Fruit fly (Drosophila melanogaster) whole organism, embryonic: ENCODE measurements around the gene CG34384.
A peak's percentile ranks its signal among the peaks of the same experiment; 100 is the strongest.

Experiments used
- Ada2b ChIP-seq: fragments of 200-800 bp; sonication (Bioruptor generic); IDR thresholded peaks from 2 replicates; pipeline ENCODE4 v1.3.6; 2022; ENCODE audit warnings: missing biosample characterization, missing genetic modification characterization
- Adf1 ChIP-seq: fragments of 200-800 bp; sonication (Bioruptor generic); IDR thresholded peaks from 2 replicates; pipeline ENCODE4 v1.3.6; 2022; ENCODE audit warnings: missing biosample characterization, missing genetic modification characterization
- Bteb2 ChIP-seq: fragments of 200-800 bp; sonication (Bioruptor generic); optimal IDR thresholded peaks from 2 replicates; lab custom pipeline; 2016; ENCODE audit warnings: missing biosample characterization, missing genetic modification characterization
- CG10209 ChIP-seq: fragments of 200-800 bp; sonication (Bioruptor generic); optimal IDR thresholded peaks from 3 replicates; lab custom pipeline; 2017; ENCODE audit warnings: missing biosample characterization, mild to moderate bottlenecking, missing genetic modification characterization, missing genetic modification reagents
- CG11723 ChIP-seq: fragments of 200-800 bp; sonication (Bioruptor generic); optimal IDR thresholded peaks from 2 replicates; lab custom pipeline; 2017; ENCODE audit warnings: missing biosample characterization, mild to moderate bottlenecking, missing genetic modification characterization
- CG13296 ChIP-seq: fragments of 200-800 bp; sonication (Bioruptor generic); optimal IDR thresholded peaks from 3 replicates; lab custom pipeline; 2018; ENCODE audit warnings: missing biosample characterization, mild to moderate bottlenecking, missing genetic modification characterization
- CG14441 ChIP-seq: fragments of 200-800 bp; sonication (Bioruptor generic); IDR thresholded peaks from 2 replicates; pipeline ENCODE4 v1.3.6; 2022; ENCODE audit warnings: missing biosample characterization, missing genetic modification characterization
- CG18476 ChIP-seq: fragments of 200-800 bp; sonication (Bioruptor generic); optimal IDR thresholded peaks from 2 replicates; lab custom pipeline; 2016; ENCODE audit warnings: missing biosample characterization, mild to moderate bottlenecking, missing genetic modification characterization
- CG3065 ChIP-seq: fragments of 200-800 bp; sonication (Bioruptor generic); optimal IDR thresholded peaks from 2 replicates; lab custom pipeline; 2016; ENCODE audit warnings: missing biosample characterization, missing genetic modification characterization
- CG31441 ChIP-seq: fragments of 200-800 bp; sonication (Bioruptor generic); IDR thresholded peaks from 2 replicates; pipeline ENCODE4 v1.3.6; 2022; ENCODE audit warnings: missing biosample characterization, missing genetic modification characterization
- CG32767 ChIP-seq: fragments of 200-800 bp; sonication (Bioruptor generic); IDR thresholded peaks from 2 replicates; pipeline ENCODE4 v1.3.6; 2022; ENCODE audit warnings: missing biosample characterization, missing genetic modification characterization
- CG4360 ChIP-seq: fragments of 200-800 bp; sonication (Bioruptor generic); IDR thresholded peaks from 2 replicates; pipeline ENCODE4 v1.3.6; 2022; ENCODE audit warnings: missing biosample characterization, missing genetic modification characterization
- CG6683 ChIP-seq: fragments of 200-800 bp; sonication (Bioruptor generic); optimal IDR thresholded peaks from 2 replicates; lab custom pipeline; 2017; ENCODE audit warnings: missing biosample characterization, mild to moderate bottlenecking, missing genetic modification characterization, missing genetic modification reagents
- CG6765 ChIP-seq: fragments of 200-800 bp; sonication (Bioruptor generic); optimal IDR thresholded peaks from 3 replicates; lab custom pipeline; 2017; ENCODE audit warnings: missing biosample characterization, mild to moderate bottlenecking, missing genetic modification characterization
- CG6854 ChIP-seq: fragments of 200-800 bp; sonication (Bioruptor generic); optimal IDR thresholded peaks from 3 replicates; lab custom pipeline; 2017; ENCODE audit warnings: missing biosample characterization, mild to moderate bottlenecking, missing genetic modification characterization
- CG7963 ChIP-seq: fragments of 200-800 bp; sonication (Bioruptor generic); IDR thresholded peaks from 3 replicates; pipeline ENCODE4 v1.3.6; 2022; ENCODE audit warnings: missing biosample characterization, missing genetic modification characterization; ENCODE audit not compliant: partially characterized antibody
- CHES-1-like ChIP-seq: fragments of 200-800 bp; sonication (Bioruptor generic); optimal IDR thresholded peaks from 2 replicates; lab custom pipeline; 2016; ENCODE audit warnings: missing biosample characterization, missing genetic modification characterization
- CTCF ChIP-seq: fragments of 200-800 bp; sonication (Bioruptor generic); optimal IDR thresholded peaks from 2 replicates; lab custom pipeline; 2017; ENCODE audit warnings: missing biosample characterization, mild to moderate bottlenecking, missing genetic modification characterization, moderate library complexity
- Deaf1 ChIP-seq: fragments of 200-800 bp; optimal IDR thresholded peaks from 3 replicates; lab custom pipeline; 2019; ENCODE audit warnings: missing biosample characterization, mild to moderate bottlenecking, missing genetic modification characterization, moderate library complexity
- Drgx ChIP-seq: fragments of 200-800 bp; sonication (Bioruptor generic); IDR thresholded peaks from 2 replicates; pipeline ENCODE4 v1.3.6; 2022; ENCODE audit warnings: missing biosample characterization, missing genetic modification characterization
- Eip74EF ChIP-seq, 2 experiments: fragments of 200-800 bp in 1 of 2; fragments of >200 bp in 1 of 2; sonication (Bioruptor generic) in 1 of 2; optimal IDR thresholded peaks; 2 replicates each; lab custom pipeline; 2017 to 2019; ENCODE audit warnings: missing biosample characterization in 2 of 2, missing genetic modification characterization in 2 of 2, mild to moderate bottlenecking in 1 of 2, moderate library complexity in 1 of 2
- Nf-YA ChIP-seq: fragments of 200-800 bp; sonication (Bioruptor generic); IDR thresholded peaks from 2 replicates; pipeline ENCODE4 v1.3.6; 2022; ENCODE audit warnings: missing biosample characterization, missing genetic modification characterization
- Nf-YC ChIP-seq: fragments of 200-800 bp; optimal IDR thresholded peaks from 3 replicates; lab custom pipeline; 2019; ENCODE audit warnings: missing biosample characterization, mild to moderate bottlenecking, missing genetic modification characterization, moderate library complexity
- Pdp1 ChIP-seq, 2 experiments: fragments of 200-800 bp; sonication (Bioruptor generic); optimal IDR thresholded peaks; 3 replicates each; lab custom pipeline; 2016; ENCODE audit warnings: missing biosample characterization in 2 of 2, missing genetic modification characterization in 2 of 2, mild to moderate bottlenecking in 1 of 2, moderate library complexity in 1 of 2
- Ssrp ChIP-seq: fragments of 200-800 bp; sonication (Bioruptor generic); optimal IDR thresholded peaks from 2 replicates; lab custom pipeline; 2018; ENCODE audit warnings: missing biosample characterization, mild to moderate bottlenecking, missing genetic modification characterization, moderate library complexity
- abd-A ChIP-seq: fragments of 200-800 bp; sonication (Bioruptor generic); optimal IDR thresholded peaks from 3 replicates; lab custom pipeline; 2019; ENCODE audit warnings: missing biosample characterization, mild to moderate bottlenecking, missing genetic modification characterization, moderate library complexity
- bcd ChIP-seq: fragments of 200-800 bp; sonication (Bioruptor generic); optimal IDR thresholded peaks from 2 replicates; lab custom pipeline; 2017; ENCODE audit warnings: missing biosample characterization, mild to moderate bottlenecking, missing genetic modification characterization
- chinmo ChIP-seq: fragments of 200-800 bp; sonication (Bioruptor generic); IDR thresholded peaks from 4 replicates; pipeline ENCODE4 v1.3.6; 2022; ENCODE audit warnings: missing biosample characterization, missing genetic modification characterization; ENCODE audit not compliant: partially characterized antibody
- danr ChIP-seq: fragments of 200-800 bp; sonication (Bioruptor generic); IDR thresholded peaks from 2 replicates; pipeline ENCODE4 v1.3.6; 2022; ENCODE audit warnings: missing biosample characterization, missing genetic modification characterization
- dimm ChIP-seq: fragments of 200-800 bp; sonication (Bioruptor generic); IDR thresholded peaks from 2 replicates; pipeline ENCODE4 v1.3.6; 2022; ENCODE audit warnings: missing biosample characterization, missing genetic modification characterization
- eve ChIP-seq, 2 experiments: fragments of >200 bp; optimal IDR thresholded peaks; 2 replicates each; lab custom pipeline; 2017; ENCODE audit warnings: missing biosample characterization in 2 of 2, missing genetic modification characterization in 2 of 2
- fd102C ChIP-seq: fragments of 200-800 bp; sonication (Bioruptor generic); optimal IDR thresholded peaks from 2 replicates; lab custom pipeline; 2018; ENCODE audit warnings: missing biosample characterization, mild to moderate bottlenecking, missing genetic modification characterization, moderate library complexity
- ham ChIP-seq: fragments of 200-800 bp; sonication (Bioruptor generic); IDR thresholded peaks from 2 replicates; pipeline ENCODE4 v1.3.6; 2022; ENCODE audit warnings: missing biosample characterization, missing genetic modification characterization
- hb ChIP-seq: fragments of 200-800 bp; sonication (Bioruptor generic); IDR thresholded peaks from 3 replicates; pipeline ENCODE4 v1.3.6; 2022; ENCODE audit warnings: missing biosample characterization, missing genetic modification characterization; ENCODE audit not compliant: partially characterized antibody
- klu ChIP-seq: fragments of 200-800 bp; sonication (Bioruptor generic); IDR thresholded peaks from 2 replicates; pipeline ENCODE4 v1.3.6; 2022; ENCODE audit warnings: missing biosample characterization, missing genetic modification characterization
- knrl ChIP-seq: fragments of 200-800 bp; sonication (Bioruptor generic); IDR thresholded peaks from 3 replicates; pipeline ENCODE4 v1.3.6; 2022; ENCODE audit warnings: missing biosample characterization, missing genetic modification characterization; ENCODE audit not compliant: partially characterized antibody
- maf-S ChIP-seq: fragments of 200-800 bp; sonication (Bioruptor generic); optimal IDR thresholded peaks from 2 replicates; lab custom pipeline; 2016; ENCODE audit warnings: missing biosample characterization, missing genetic modification characterization
- pan ChIP-seq, 4 experiments: fragments of >200 bp in 3 of 4; fragments of 200-800 bp in 1 of 4; sonication (Bioruptor generic) in 1 of 4; optimal IDR thresholded peaks in 3 of 4; IDR thresholded peaks in 1 of 4; 2 replicates each; pipeline versions ENCODE4 v1.3.6 to Lab custom; 2017 to 2022; ENCODE audit warnings: missing biosample characterization in 2 of 4, missing genetic modification characterization in 2 of 4, mixed read lengths in 1 of 4
- pho ChIP-seq: fragments of 200-800 bp; sonication (Bioruptor generic); optimal IDR thresholded peaks from 2 replicates; lab custom pipeline; 2016; ENCODE audit warnings: missing biosample characterization, missing genetic modification characterization
- phol ChIP-seq: fragments of 200-800 bp; sonication (Bioruptor generic); optimal IDR thresholded peaks from 3 replicates; lab custom pipeline; 2018; ENCODE audit warnings: missing biosample characterization, mild to moderate bottlenecking, missing genetic modification characterization, moderate library complexity
- schlank ChIP-seq: fragments of 200-800 bp; sonication (Bioruptor generic); optimal IDR thresholded peaks from 2 replicates; lab custom pipeline; 2018; ENCODE audit warnings: missing biosample characterization, mild to moderate bottlenecking, missing genetic modification characterization
- so ChIP-seq: fragments of 200-800 bp; sonication (Bioruptor generic); IDR thresholded peaks from 3 replicates; pipeline ENCODE4 v1.3.6; 2022; ENCODE audit warnings: missing biosample characterization, missing genetic modification characterization
- tgo ChIP-seq: fragments of 200-800 bp; sonication (Bioruptor generic); IDR thresholded peaks from 3 replicates; pipeline ENCODE4 v1.3.6; 2022; ENCODE audit warnings: missing biosample characterization, missing genetic modification characterization
- tx ChIP-seq: fragments of 200-800 bp; sonication (Bioruptor generic); optimal IDR thresholded peaks from 2 replicates; lab custom pipeline; 2016; ENCODE audit warnings: missing biosample characterization, missing genetic modification characterization
- usp ChIP-seq: fragments of >200 bp; optimal IDR thresholded peaks from 2 replicates; lab custom pipeline; 2017; ENCODE audit warnings: missing biosample characterization, missing genetic modification characterization
- vvl ChIP-seq: fragments of 200-800 bp; sonication (Bioruptor generic); IDR thresholded peaks from 2 replicates; pipeline ENCODE4 v1.3.6; 2022; ENCODE audit warnings: missing biosample characterization, missing genetic modification characterization
- z ChIP-seq: fragments of 200-800 bp; sonication (Bioruptor generic); IDR thresholded peaks from 3 replicates; pipeline ENCODE4 v1.3.6; 2022; ENCODE audit warnings: missing biosample characterization, missing genetic modification characterization

The CG34384 gene

DNA sequence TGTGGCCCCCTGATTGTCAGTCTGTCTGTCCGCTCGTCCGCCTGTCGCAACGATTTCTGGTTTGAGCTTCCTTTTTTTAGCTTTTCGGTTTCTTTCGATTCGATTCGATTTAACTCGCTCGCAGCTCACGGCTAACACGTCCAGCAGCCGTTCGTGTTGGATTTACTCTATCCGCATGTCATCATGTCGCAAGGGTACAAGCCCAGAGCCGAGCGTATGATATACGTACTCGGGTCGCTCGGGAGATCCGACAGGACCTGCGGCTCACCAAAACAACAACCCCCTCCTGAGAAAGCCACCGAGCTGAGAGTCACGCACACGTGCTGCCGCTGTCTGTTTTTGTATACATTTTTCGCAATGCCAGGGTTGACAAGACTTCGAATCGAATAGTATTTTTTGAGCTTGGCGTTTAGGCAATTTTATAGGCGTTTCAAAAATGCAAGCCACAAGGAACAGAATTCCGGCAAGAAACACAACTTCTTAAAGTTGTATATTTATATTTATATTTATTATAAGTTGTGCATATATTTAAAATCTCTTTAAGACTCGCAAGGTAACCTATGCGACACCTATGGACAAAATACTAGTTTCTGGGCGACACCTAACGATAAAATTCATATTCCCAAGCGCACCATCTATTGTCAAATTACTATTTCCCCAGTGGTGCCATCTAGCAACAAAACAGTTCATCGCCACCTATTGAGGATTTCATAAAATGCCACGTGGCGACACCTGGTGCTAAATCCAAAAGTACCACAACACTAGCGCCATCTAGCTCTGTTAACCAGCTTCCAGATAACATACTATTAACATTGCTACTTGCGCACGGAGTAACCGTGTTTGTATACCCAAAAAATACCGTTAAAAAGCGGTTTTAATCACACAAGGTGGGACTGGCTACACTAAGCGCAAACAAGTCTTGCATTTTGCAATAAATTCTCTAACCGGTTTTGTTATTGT, 4.2 kb upstream of the CG34384 start, which contains the start of the genes CG2993 and sgll (continued):
- TF ChIP-seq CG10209, result peak; percentile 91
- TF ChIP-seq abd-A (tag; lab: Kevin White, UChicago), result no peak
- TF ChIP-seq tx, result peak; percentile 80
- TF ChIP-seq maf-S, result peak; percentile 88
- peak; percentile 95 for TF ChIP-seq vvl (GFP tag; lab: Robert Waterston, UW)
- TF ChIP-seq CG3065 (GFP tag; lab: Kevin White, UChicago), result peak; percentile 83
- peak; percentile 71 for TF ChIP-seq danr (GFP tag; lab: Robert Waterston, UW)
- TF ChIP-seq knrl (GFP tag; lab: Robert Waterston, UW), result peak; percentile 46; the same call in 1 of the 3 replicates
- TF ChIP-seq CG13296 (GFP tag; lab: Kevin White, UChicago), result no peak
- TF ChIP-seq CG6683 (GFP tag; lab: Kevin White, UChicago), result no peak
- peak; percentile 38 for TF ChIP-seq CG6854 (GFP tag; lab: Kevin White, UChicago)
- TF ChIP-seq CHES-1-like (GFP tag; lab: Kevin White, UChicago), result peak; percentile 85
- TF ChIP-seq Pdp1 (GFP tag; optimal IDR thresholded peaks at IDR 0.05; lab: Kevin White, UChicago), result peak; percentile 92
- TF ChIP-seq CG7963 (GFP tag; lab: Robert Waterston, UW), result no peak
- peak; percentile 44 for TF ChIP-seq CG11723 (GFP tag; lab: Kevin White, UChicago)
- TF ChIP-seq chinmo (GFP tag; lab: Robert Waterston, UW), result peak; percentile 87; the same call in 2 of the 4 replicates
- peak; percentile 62 for TF ChIP-seq dimm (GFP tag; lab: Robert Waterston, UW)
- peak; percentile 75 for TF ChIP-seq Ada2b (GFP tag; lab: Robert Waterston, UW)
- peak; percentile 60; the same call in 1 of the 2 replicates for TF ChIP-seq ham (GFP tag; lab: Robert Waterston, UW)
- TF ChIP-seq z (GFP tag; lab: Robert Waterston, UW), result peak; percentile 55; the same call in 2 of the 3 replicates
- peak; percentile 76 for TF ChIP-seq Nf-YC
- peak; percentile 46 for TF ChIP-seq schlank (tag; lab: Kevin White, UChicago)
- peak; percentile 100 for TF ChIP-seq CTCF (GFP tag; lab: Kevin White, UChicago)
- peak; percentile 92 for TF ChIP-seq tgo
- peak; percentile 82 for TF ChIP-seq klu (GFP tag; lab: Robert Waterston, UW)
- TF ChIP-seq Drgx (GFP tag; lab: Robert Waterston, UW), result peak; percentile 28; the same call in 1 of the 2 replicates
- peak; percentile 78 for TF ChIP-seq pho
- TF ChIP-seq CG32767 (GFP tag; lab: Robert Waterston, UW), result no peak; the same call in 1 of the 2 replicates
- no peak for TF ChIP-seq eve (GFP tag; optimal IDR thresholded peaks at IDR 0.05; lab: Kevin White, UChicago)
- no peak for TF ChIP-seq pan (optimal IDR thresholded peaks at IDR 0.05; lab: Kevin White, UChicago)
- TF ChIP-seq pan (GFP tag; optimal IDR thresholded peaks at IDR 0.05 in 1 of 2, IDR thresholded peaks at IDR 0.05 in 1 of 2), result peak in 1 of 2 experiments; percentile 91
- peak; percentile 57; the same call in 2 of the 3 replicates for TF ChIP-seq so (GFP tag; lab: Robert Waterston, UW)
- TF ChIP-seq CG6765 (GFP tag; lab: Kevin White, UChicago), result peak; percentile 30
- TF ChIP-seq CG18476 (GFP tag; lab: Kevin White, UChicago), result peak; percentile 40
- peak; percentile 76 for TF ChIP-seq Ssrp
- peak; percentile 96 for TF ChIP-seq Deaf1 (tag; lab: Kevin White, UChicago)
- TF ChIP-seq hb (GFP tag; lab: Robert Waterston, UW), result no peak
- TF ChIP-seq CG14441, result peak; percentile 93
- TF ChIP-seq Adf1 (GFP tag; lab: Robert Waterston, UW), result peak; percentile 23; the same call in 1 of the 2 replicates
- TF ChIP-seq CG31441 (GFP tag; lab: Robert Waterston, UW), result peak; percentile 76
- TF ChIP-seq phol, result peak; percentile 84
- TF ChIP-seq Eip74EF (GFP tag; optimal IDR thresholded peaks at IDR 0.05; lab: Kevin White, UChicago), result no peak
- TF ChIP-seq bcd (GFP tag; lab: Kevin White, UChicago), result peak; percentile 91
- TF ChIP-seq Bteb2 (GFP tag; lab: Kevin White, UChicago), result peak; percentile 69
- peak; percentile 59; the same call in 1 of the 2 replicates for TF ChIP-seq Nf-YA (GFP tag; lab: Robert Waterston, UW)
- TF ChIP-seq usp (GFP tag; lab: Kevin White, UChicago), result no peak
- peak; percentile 67 for TF ChIP-seq fd102C
- no peak; the same call in 1 of the 2 replicates for TF ChIP-seq CG4360 (GFP tag; lab: Robert Waterston, UW)
